Fruit fly (Drosophila melanogaster) Kc167 (cell line): ENCODE data around the gene QIL1.

Experiments
- Myc ChIP-seq: fragments of >200 bp; optimal IDR thresholded peaks from 2 replicates; lab custom pipeline; 2017; ENCODE audit warnings: missing external identifiers
- insv ChIP-seq: fragments of >200 bp; optimal IDR thresholded peaks from 3 replicates; lab custom pipeline; 2018; ENCODE audit warnings: missing external identifiers
- psq ChIP-seq: fragments of >200 bp; optimal IDR thresholded peaks from 2 replicates; lab custom pipeline; 2017; ENCODE audit warnings: missing external identifiers
- ttk ChIP-seq: sonication (Bioruptor generic); optimal IDR thresholded peaks from 2 replicates; lab custom pipeline; 2017; ENCODE audit warnings: missing external identifiers

- TF ChIP-seq ttk (no peak), insv (lab: Kevin White, UChicago) (no peak), psq (no peak), Myc (no peak)
These were observed 46.5 kb upstream of the QIL1 start for dm6 chr3L:17419103-17419741.
